Fruit fly (Drosophila melanogaster): ENCODE results near the gene Hsp67Bc.

Hsp67Bc gene

DNA sequence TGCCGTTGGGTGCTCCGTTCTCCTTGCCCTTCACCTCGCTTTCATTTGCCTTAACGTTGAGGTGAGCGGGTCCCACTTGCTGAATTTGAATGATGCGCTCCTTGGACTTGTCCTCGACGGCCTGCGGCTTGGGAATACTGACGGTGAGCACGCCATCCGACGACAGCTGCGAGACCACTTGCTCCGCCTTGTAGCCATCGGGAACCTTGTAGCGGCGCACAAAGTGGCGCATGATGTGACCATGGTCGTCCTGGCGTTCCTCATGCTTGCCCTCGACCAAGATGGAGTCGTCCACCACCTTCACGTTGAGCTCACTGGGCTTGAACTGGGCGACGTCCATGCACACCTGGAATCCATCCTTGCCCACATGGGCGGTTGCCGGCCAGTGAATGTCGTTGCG, 4.3 kb upstream of the Hsp67Bc start:
- TF ChIP-seq CG8478 (optimal IDR thresholded peaks at IDR 0.05) (no peak), CTCF (optimal IDR thresholded peaks at IDR 0.05) (no peak)

- TF ChIP-seq CTCF (optimal IDR thresholded peaks at IDR 0.05) = no peak
- no peak for TF ChIP-seq CG8478 (optimal IDR thresholded peaks at IDR 0.05)
Measured at dm6 chr3L:9375130-9375529, 2.8 kb upstream of the Hsp67Bc start, which contains the start of gene CG4461. CG4461 (plus strand) TSS chr3L:9375430.

DNA sequence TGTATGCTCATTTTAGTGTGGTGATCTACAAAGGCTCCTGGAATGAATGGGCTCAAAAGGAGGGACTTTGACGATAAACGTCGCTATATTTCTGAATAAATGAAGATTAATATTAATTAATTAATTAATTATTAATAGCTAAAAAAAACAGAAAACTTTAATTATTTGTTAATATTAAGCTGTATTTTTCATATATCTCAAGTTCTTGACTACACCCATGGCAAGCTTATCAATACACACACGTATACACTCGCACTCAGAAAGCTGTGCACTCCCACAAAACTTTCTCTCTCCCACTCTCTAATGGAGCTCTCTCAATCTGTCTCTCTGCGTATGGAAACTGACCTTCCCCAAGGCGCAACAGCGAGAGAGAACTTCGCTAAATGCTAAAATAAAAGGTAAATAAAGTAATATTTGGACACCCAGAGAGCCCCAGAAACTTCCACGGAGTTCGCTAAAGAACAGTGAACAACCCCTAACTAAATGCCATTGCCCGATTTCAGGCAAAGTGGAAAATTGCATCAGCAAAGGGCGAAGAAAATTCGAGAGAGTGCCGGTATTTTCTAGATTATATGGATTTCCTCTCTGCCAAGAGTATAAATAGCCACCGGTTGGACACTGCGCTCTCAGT, 1.2 kb upstream of the Hsp67Bc start:
- TF ChIP-seq CG8478 (optimal IDR thresholded peaks at IDR 0.05) (no peak), CTCF (optimal IDR thresholded peaks at IDR 0.05) (no peak)

DNA sequence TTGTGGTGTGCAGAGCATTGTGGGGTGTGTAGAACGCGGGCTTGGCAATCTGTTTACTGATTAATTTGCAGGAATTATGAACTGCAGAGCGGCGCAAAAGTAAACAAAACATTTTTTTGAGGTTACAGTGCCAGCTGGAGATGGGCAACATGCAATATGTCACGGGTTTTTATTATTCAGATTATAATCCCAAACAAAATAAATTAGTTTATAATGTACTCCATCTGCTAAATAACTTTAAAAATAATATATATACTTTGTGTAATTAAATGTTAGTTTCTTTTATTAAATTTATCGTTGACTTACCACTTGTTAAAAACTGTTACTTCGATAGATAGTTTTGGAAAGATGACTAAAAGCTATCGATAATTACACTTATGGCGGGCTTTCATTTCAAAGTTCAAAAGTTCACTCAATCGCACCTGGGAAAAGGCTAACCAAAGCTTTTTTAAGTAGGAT, 1.4 kb downstream of the Hsp67Bc start, which contains the start of gene Fdx1:
Gene Fdx1, minus strand, starts transcription at position 332 of the 459 bp plus-strand sequence.
- TF ChIP-seq CG8478 (optimal IDR thresholded peaks at IDR 0.05) (no peak), CTCF (optimal IDR thresholded peaks at IDR 0.05) (no peak)

- TF ChIP-seq CTCF (optimal IDR thresholded peaks at IDR 0.05) (no peak), CG8478 (optimal IDR thresholded peaks at IDR 0.05) (no peak)
Measured at dm6 chr3L:9368665-9369064, 3.6 kb downstream of the Hsp67Bc start.

dm6 chr3L:9367431-9367867, 4.8 kb downstream of the Hsp67Bc start:
- no peak for TF ChIP-seq CTCF (optimal IDR thresholded peaks at IDR 0.05)
- no peak for TF ChIP-seq CG8478 (optimal IDR thresholded peaks at IDR 0.05)

dm6 chr3L:9366850-9367430, 5.4 kb downstream of the Hsp67Bc start, which contains the start of the genes Klp67A and CG4452:
Klp67A (minus strand) TSS chr3L:9367046.
CG4452 (plus strand) TSS chr3L:9367377.
- TF ChIP-seq CG8478 (optimal IDR thresholded peaks at IDR 0.05) (no peak), CTCF (optimal IDR thresholded peaks at IDR 0.05) (no peak)

DNA sequence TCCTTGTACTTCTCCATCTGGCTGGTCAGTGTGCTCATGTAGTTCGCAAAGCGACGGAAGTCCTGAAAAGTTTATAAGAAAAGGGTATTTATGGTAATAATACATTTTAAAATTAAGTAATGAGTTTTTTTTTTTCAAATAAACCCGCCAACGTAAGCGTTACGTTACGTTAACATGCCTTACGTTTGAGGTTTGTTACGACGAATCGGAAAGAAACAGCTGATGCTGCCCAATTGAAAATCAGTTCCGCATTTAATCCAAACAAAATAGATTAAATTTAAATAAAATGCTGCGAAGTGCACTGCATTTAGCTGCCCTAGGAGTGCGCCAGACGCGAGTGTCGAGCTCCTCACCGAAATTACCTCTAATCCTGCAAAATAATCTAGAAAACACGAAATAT, 8.2 kb downstream of the Hsp67Bc start, which contains the start of gene mRRF1:
Gene mRRF1, plus strand, starts transcription at position 220 of the 400 bp plus-strand sequence.
- TF ChIP-seq CTCF (optimal IDR thresholded peaks at IDR 0.05) = no peak
- no peak for TF ChIP-seq CG8478 (optimal IDR thresholded peaks at IDR 0.05)

DNA sequence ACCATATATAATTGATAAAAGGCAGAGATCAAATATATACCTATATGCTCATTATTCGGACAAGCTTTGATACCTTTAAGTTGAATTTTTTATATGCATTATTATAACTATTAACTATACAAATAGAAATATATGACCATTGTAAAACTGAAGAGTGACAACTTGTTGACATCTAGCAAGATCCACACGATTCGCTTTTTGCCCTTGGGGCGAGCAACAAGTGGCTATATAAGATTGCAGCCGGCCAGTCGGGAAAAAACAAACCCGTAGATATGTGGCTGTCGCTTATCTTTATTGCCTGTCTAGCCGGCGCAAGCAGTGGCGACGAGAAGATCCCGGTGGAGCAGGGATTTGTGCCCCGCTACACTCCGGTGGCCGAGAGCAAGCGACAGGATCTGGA, 10.4 kb downstream of the Hsp67Bc start, which contains the start of gene CG34456:
Gene CG34456, plus strand, starts transcription at position 215 of the 400 bp plus-strand sequence.
- TF ChIP-seq CG8478 (optimal IDR thresholded peaks at IDR 0.05) (no peak), CTCF (optimal IDR thresholded peaks at IDR 0.05) (no peak)

DNA sequence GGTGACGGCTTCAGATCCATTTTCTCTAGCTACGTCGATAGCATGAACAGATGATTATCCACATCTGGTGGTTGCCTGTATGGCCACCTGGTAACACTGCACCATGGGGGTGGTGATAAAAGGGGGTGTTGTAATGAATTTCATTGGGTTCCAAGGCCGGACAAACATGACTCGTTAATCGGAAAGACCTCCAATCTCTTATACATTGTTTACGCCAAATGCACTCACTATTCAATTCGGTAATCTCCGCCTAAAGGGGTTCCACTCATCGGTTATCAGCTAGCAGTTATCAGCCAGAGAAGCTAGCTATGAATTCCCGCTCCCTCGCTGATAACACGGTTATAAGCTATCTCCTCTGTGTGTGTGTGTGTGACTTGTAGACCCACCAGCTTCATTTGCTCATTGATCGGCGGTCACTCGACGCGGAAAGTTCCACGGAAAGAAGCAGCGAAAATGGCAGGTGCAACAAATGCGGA, 12.0 kb downstream of the Hsp67Bc start, which contains the start of gene Pdxk:
Gene Pdxk, plus strand, starts transcription at position 100 of the 476 bp plus-strand sequence.
- TF ChIP-seq CG8478 (optimal IDR thresholded peaks at IDR 0.05) (no peak), CTCF (optimal IDR thresholded peaks at IDR 0.05) (no peak)

DNA sequence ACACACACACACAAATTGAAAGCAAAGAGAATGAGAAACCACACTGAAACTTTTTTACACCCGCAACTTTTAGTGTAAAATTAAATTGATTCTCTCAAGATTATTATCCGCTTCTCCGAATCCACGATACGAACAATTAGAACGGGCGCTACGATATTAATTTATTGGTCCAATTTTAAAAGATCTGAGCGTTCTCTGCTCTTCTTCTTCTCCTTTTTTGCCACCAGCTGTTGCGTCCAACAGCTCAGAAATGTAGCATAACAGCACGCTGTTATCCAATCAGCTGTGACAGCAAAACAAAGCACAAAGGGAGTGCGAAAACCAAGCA, 13.6 kb downstream of the Hsp67Bc start, which contains the start of the genes UGP and Svip:
Gene UGP, minus strand, starts transcription at position 223 of the 328 bp plus-strand sequence.
Gene Svip, plus strand, starts transcription at position 287 of the 328 bp plus-strand sequence.
- no peak for TF ChIP-seq CG8478 (optimal IDR thresholded peaks at IDR 0.05)
- TF ChIP-seq CTCF (optimal IDR thresholded peaks at IDR 0.05) = no peak

DNA sequence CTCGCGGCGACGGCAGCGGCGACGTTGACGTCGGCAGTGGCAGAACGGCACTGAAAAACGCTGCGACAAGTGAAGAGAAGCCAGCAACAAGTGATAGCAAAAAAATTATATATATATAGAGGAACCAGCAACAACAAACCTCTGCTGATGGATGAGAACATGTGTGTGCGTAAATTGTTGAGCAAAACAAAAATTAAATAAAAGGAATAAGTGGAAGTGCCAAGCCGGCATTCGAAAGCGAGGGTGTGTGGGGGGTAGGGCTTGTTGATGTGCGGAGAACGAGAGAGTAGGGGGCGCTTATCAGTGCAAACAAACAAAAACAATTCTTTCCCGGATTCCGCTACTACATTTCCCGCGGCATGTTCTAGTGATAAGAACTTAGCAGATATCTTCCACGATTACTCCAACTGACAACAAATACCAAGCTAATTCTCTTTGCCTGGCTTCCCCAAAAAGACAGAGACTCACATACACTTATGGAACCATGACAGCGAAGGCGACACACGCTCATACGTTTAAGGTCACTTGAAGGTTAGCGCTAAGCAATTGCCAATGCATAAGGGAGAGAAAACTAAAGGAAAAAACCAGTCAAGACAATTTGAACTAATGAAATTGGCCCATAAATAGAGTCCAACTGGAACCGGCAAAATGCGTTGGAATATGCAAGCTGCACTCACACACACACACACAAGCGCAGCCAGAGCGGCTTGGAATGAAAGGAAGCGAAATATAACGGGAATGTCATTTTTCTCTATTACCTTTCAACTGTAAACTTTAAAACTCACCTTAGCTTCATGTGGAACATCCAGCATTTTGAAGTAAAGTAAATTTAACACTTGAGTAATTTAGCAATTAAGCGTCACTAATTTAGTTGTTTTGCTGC, 14.2 kb downstream of the Hsp67Bc start:
- no peak for TF ChIP-seq CG8478 (optimal IDR thresholded peaks at IDR 0.05)
- TF ChIP-seq CTCF (optimal IDR thresholded peaks at IDR 0.05) = no peak

DNA sequence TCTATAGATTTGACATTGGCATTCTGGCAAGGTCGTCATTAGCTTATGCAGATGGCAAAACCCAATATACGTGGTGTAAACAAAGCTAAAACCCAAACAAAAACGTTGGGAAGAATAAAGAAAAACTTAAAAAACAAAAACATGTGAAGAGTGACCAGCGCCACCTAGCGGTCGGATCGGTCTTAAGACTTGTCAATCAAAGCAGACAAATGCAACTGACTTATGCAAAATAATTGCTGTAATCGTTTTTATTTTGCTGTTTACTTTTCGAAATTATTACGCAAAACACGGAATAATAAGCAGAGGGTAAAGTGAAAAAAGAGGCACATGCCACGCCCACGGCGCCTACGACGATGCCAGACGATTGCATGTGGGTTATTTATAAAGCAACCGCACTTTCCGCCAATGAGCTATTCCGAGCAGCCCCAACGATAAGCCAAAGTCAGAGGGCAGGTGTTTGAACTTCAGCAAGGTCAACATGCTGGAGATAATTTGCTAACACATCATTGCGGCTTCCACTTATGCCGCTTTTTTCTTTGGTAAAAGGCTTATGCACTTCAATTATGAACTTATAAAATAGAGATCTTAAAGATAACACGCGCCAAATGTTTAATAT, 16.1 kb downstream of the Hsp67Bc start:
- TF ChIP-seq CG8478 (optimal IDR thresholded peaks at IDR 0.05) = no peak
- TF ChIP-seq CTCF (optimal IDR thresholded peaks at IDR 0.05) = peak; percentile 83 to 84

DNA sequence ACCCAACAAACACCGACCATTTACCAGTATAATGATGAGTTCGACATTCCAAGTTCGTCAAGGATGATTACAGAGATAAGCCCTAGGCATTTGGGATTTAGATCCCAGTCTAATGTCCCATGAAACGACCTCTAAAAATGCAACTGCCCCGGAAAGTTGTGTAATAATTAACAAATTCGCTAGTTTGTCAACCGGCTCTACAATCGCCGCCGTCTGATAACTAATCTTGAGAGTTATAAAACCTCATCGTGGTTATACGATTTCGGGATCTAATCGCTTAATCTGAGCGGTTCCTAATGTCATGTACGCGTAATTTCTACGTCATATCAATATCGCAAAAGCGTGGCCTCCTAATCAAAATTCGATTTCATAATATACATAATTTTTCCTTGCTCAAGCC, 16.7 kb downstream of the Hsp67Bc start:
- TF ChIP-seq CG8478 (optimal IDR thresholded peaks at IDR 0.05) = no peak

Measured in S2 (cell line).